Worm (Caenorhabditis elegans): ENCODE measurements around the gene vap-1.

- no peak for TF ChIP-seq nhr-42 (GFP tag; IDR thresholded peaks at IDR 0.05)
- no peak for TF ChIP-seq ces-1 (GFP tag; optimal IDR thresholded peaks at IDR 0.05)
- TF ChIP-seq nhr-237 (tag; optimal IDR thresholded peaks at IDR 0.05) = no peak
- TF ChIP-seq lim-7 (GFP tag; IDR thresholded peaks at IDR 0.05) = no peak
- no peak for TF ChIP-seq tag-97 (GFP tag; IDR thresholded peaks at IDR 0.05)
- no peak for TF ChIP-seq Y105C5A.15 (GFP tag; IDR thresholded peaks at IDR 0.05)
- TF ChIP-seq nhr-48 (tag; optimal IDR thresholded peaks at IDR 0.05) = no peak
- TF ChIP-seq madf-5 (GFP tag; IDR thresholded peaks at IDR 0.05) = no peak
- no peak for TF ChIP-seq mdt-29 (GFP tag; IDR thresholded peaks at IDR 0.05)
- TF ChIP-seq ctbp-1 (GFP tag; IDR thresholded peaks at IDR 0.05) = no peak
- TF ChIP-seq nhr-76 (tag; optimal IDR thresholded peaks at IDR 0.05) = no peak
Observed at ce11 chrX:17390531-17390930, 5.8 kb downstream of the vap-1 start.
